Worm (Caenorhabditis elegans): ENCODE results near the gene C44C10.7.

- TF ChIP-seq nhr-25 (tag; optimal IDR thresholded peaks at IDR 0.05): no peak
- no peak for TF ChIP-seq ama-1 (optimal IDR thresholded peaks at IDR 0.05)
- no peak for TF ChIP-seq mdl-1 (tag; optimal IDR thresholded peaks at IDR 0.05)
- TF ChIP-seq mbf-1 (tag; optimal IDR thresholded peaks at IDR 0.05): no peak
- TF ChIP-seq ceh-82 (tag; optimal IDR thresholded peaks at IDR 0.05): no peak
- TF ChIP-seq F13H6.1 (tag; optimal IDR thresholded peaks at IDR 0.05): no peak
- no peak for TF ChIP-seq elt-3 (tag; optimal IDR thresholded peaks at IDR 0.05)
- no peak for TF ChIP-seq lsy-2 (tag; optimal IDR thresholded peaks at IDR 0.05)
- TF ChIP-seq ztf-4 (tag; optimal IDR thresholded peaks at IDR 0.05): no peak
- TF ChIP-seq crh-2 (tag; optimal IDR thresholded peaks at IDR 0.05): no peak
- TF ChIP-seq snpc-4 (tag; optimal IDR thresholded peaks at IDR 0.05): no peak
- TF ChIP-seq nhr-23 (tag; optimal IDR thresholded peaks at IDR 0.05): no peak
- TF ChIP-seq egl-27 (tag; optimal IDR thresholded peaks at IDR 0.05): no peak
- no peak for TF ChIP-seq ztf-11 (tag; optimal IDR thresholded peaks at IDR 0.05)
Measured at ce11 chrX:11638987-11639386, 49.1 kb downstream of the C44C10.7 start.
